Fruit fly (Drosophila melanogaster) whole organism, wandering third instar larva: ENCODE results near the gene Acp1.

Source experiments
- Abd-B ChIP-seq: fragments of >200 bp; optimal IDR thresholded peaks from 2 replicates; lab custom pipeline; 2017; ENCODE audit warnings: missing biosample characterization, missing genetic modification characterization
- CG32264 ChIP-seq: fragments of 200-800 bp; sonication (Bioruptor generic); optimal IDR thresholded peaks from 2 replicates; lab custom pipeline; 2016; ENCODE audit warnings: missing biosample characterization, missing genetic modification characterization
- CG9705 ChIP-seq: fragments of 200-800 bp; sonication (Bioruptor generic); optimal IDR thresholded peaks from 2 replicates; lab custom pipeline; 2018; ENCODE audit warnings: missing biosample characterization, mild to moderate bottlenecking, missing genetic modification characterization
- CrebA ChIP-seq: fragments of 200-800 bp; sonication (Bioruptor generic); optimal IDR thresholded peaks from 2 replicates; lab custom pipeline; 2016; ENCODE audit warnings: missing biosample characterization, mild to moderate bottlenecking, missing genetic modification characterization, borderline replicate concordance
- Dfd ChIP-seq: fragments of >200 bp; optimal IDR thresholded peaks from 2 replicates; lab custom pipeline; 2017; ENCODE audit warnings: missing biosample characterization, missing genetic modification characterization
- Dif ChIP-seq: fragments of 200-275, 200-300 bp; sonication (Bioruptor generic); optimal IDR thresholded peaks from 2 replicates; lab custom pipeline; 2018; ENCODE audit warnings: missing biosample characterization, missing genetic modification characterization; ENCODE audit not compliant: partially characterized antibody
- GATAd ChIP-seq: sonication (Bioruptor generic); optimal IDR thresholded peaks from 2 replicates; lab custom pipeline; 2016; ENCODE audit warnings: missing biosample characterization, missing genetic modification characterization
- HLH106 ChIP-seq: fragments of 200-800 bp; optimal IDR thresholded peaks from 3 replicates; lab custom pipeline; 2019; ENCODE audit warnings: missing biosample characterization, mild to moderate bottlenecking, missing genetic modification characterization, moderate library complexity
- Hnf4 ChIP-seq: fragments of 200-800 bp; sonication (Bioruptor generic); optimal IDR thresholded peaks from 2 replicates; lab custom pipeline; 2016; ENCODE audit warnings: missing biosample characterization, mild to moderate bottlenecking, missing genetic modification characterization
- Hr78 ChIP-seq: fragments of >200 bp; optimal IDR thresholded peaks from 2 replicates; lab custom pipeline; 2017; ENCODE audit warnings: missing biosample characterization, missing genetic modification characterization
- Hr83 ChIP-seq: fragments of 200-300 bp; sonication (Bioruptor generic); optimal IDR thresholded peaks from 2 replicates; lab custom pipeline; 2016; ENCODE audit warnings: missing biosample characterization, mild to moderate bottlenecking, missing genetic modification characterization, moderate library complexity; ENCODE audit not compliant: poor library complexity, severe bottlenecking
- Jra ChIP-seq: sonication (Bioruptor generic); optimal IDR thresholded peaks from 2 replicates; lab custom pipeline; 2016; ENCODE audit warnings: missing biosample characterization, missing genetic modification characterization
- Mio ChIP-seq: sonication (Bioruptor generic); optimal IDR thresholded peaks from 2 replicates; lab custom pipeline; 2016; ENCODE audit warnings: missing biosample characterization, missing genetic modification characterization
- Myc ChIP-seq: fragments of >200 bp; optimal IDR thresholded peaks from 2 replicates; lab custom pipeline; 2017
- N ChIP-seq: fragments of >200 bp; optimal IDR thresholded peaks from 2 replicates; lab custom pipeline; 2018; ENCODE audit warnings: missing biosample characterization, missing external identifiers, missing genetic modification characterization
- OdsH ChIP-seq: fragments of 200-800 bp; sonication (Bioruptor generic); optimal IDR thresholded peaks from 2 replicates; lab custom pipeline; 2016; ENCODE audit warnings: missing biosample characterization, mild to moderate bottlenecking, missing genetic modification characterization
- Rel ChIP-seq, 2 experiments: fragments of 200-800 bp; sonication (Bioruptor generic) in 1 of 2; optimal IDR thresholded peaks; 2 replicates in 1 of 2; 3 replicates in 1 of 2; lab custom pipeline; 2016 to 2019; ENCODE audit warnings: mild to moderate bottlenecking in 2 of 2, missing biosample characterization in 2 of 2, missing genetic modification characterization in 2 of 2, moderate library complexity in 1 of 2
- Sp1 ChIP-seq: fragments of 200-800 bp; sonication (Bioruptor generic); optimal IDR thresholded peaks from 3 replicates; lab custom pipeline; 2019; ENCODE audit warnings: missing biosample characterization, mild to moderate bottlenecking, missing genetic modification characterization, moderate library complexity
- Vsx2 ChIP-seq: fragments of 200-300, 225-300 bp; sonication (Bioruptor generic); optimal IDR thresholded peaks from 2 replicates; lab custom pipeline; 2018; ENCODE audit warnings: missing biosample characterization, missing genetic modification characterization; ENCODE audit not compliant: partially characterized antibody
- br ChIP-seq: fragments of 200-800 bp; sonication (Bioruptor generic); optimal IDR thresholded peaks from 2 replicates; lab custom pipeline; 2016; ENCODE audit warnings: missing biosample characterization, missing genetic modification characterization
- brk ChIP-seq: fragments of 200-800 bp; sonication (Bioruptor generic); optimal IDR thresholded peaks from 2 replicates; lab custom pipeline; 2016; ENCODE audit warnings: missing biosample characterization, mild to moderate bottlenecking, missing genetic modification characterization
- dl ChIP-seq, 2 experiments: fragments of 175-275, 200-275 bp in 1 of 2; fragments of 200-275 bp in 1 of 2; sonication (Bioruptor generic); optimal IDR thresholded peaks; lab custom pipeline; 2018; ENCODE audit warnings: mild to moderate bottlenecking in 2 of 2, missing biosample characterization in 2 of 2, missing genetic modification characterization in 2 of 2, moderate library complexity in 2 of 2; ENCODE audit not compliant: partially characterized antibody in 2 of 2, insufficient read depth in 1 of 2
- dmrt93B ChIP-seq: fragments of 200-800 bp; sonication (Bioruptor generic); optimal IDR thresholded peaks from 2 replicates; lab custom pipeline; 2018; ENCODE audit warnings: missing biosample characterization, mild to moderate bottlenecking, missing genetic modification characterization
- dsf ChIP-seq: sonication (Bioruptor generic); optimal IDR thresholded peaks from 2 replicates; lab custom pipeline; 2016; ENCODE audit warnings: missing biosample characterization, missing genetic modification characterization, borderline replicate concordance
- ey ChIP-seq: fragments of 200-800 bp; sonication (Bioruptor generic); optimal IDR thresholded peaks from 2 replicates; lab custom pipeline; 2016; ENCODE audit warnings: missing biosample characterization, missing genetic modification characterization
- foxo ChIP-seq, 2 experiments: fragments of 200-800 bp; sonication (Bioruptor generic); optimal IDR thresholded peaks; 2 replicates in 1 of 2; 3 replicates in 1 of 2; lab custom pipeline; 2016 to 2017; ENCODE audit warnings: missing biosample characterization in 2 of 2, missing genetic modification characterization in 2 of 2
- fru ChIP-seq: fragments of 200-800 bp; sonication (Bioruptor generic); optimal IDR thresholded peaks from 3 replicates; lab custom pipeline; 2016; ENCODE audit warnings: missing biosample characterization, mild to moderate bottlenecking, missing genetic modification characterization
- h ChIP-seq: fragments of 200-800 bp; sonication (Bioruptor generic); optimal IDR thresholded peaks from 3 replicates; lab custom pipeline; 2016; ENCODE audit warnings: missing biosample characterization, mild to moderate bottlenecking, missing genetic modification characterization
- jim ChIP-seq: fragments of 175-275, 200-325 bp; sonication (Bioruptor generic); optimal IDR thresholded peaks from 2 replicates; lab custom pipeline; 2016; ENCODE audit warnings: missing biosample characterization, mild to moderate bottlenecking, missing genetic modification characterization
- lola ChIP-seq: fragments of >200 bp; optimal IDR thresholded peaks from 2 replicates; lab custom pipeline; 2017; ENCODE audit warnings: missing biosample characterization, missing genetic modification characterization
- pan ChIP-seq: fragments of >200 bp; optimal IDR thresholded peaks from 2 replicates; lab custom pipeline; 2017
- psq ChIP-seq: fragments of 200-800 bp; sonication (Bioruptor generic); optimal IDR thresholded peaks from 3 replicates; lab custom pipeline; 2017; ENCODE audit warnings: missing biosample characterization, mild to moderate bottlenecking, missing genetic modification characterization, moderate library complexity
- rgr ChIP-seq: fragments of 200-800 bp; sonication (Bioruptor generic); optimal IDR thresholded peaks from 3 replicates; lab custom pipeline; 2016; ENCODE audit warnings: missing biosample characterization, mild to moderate bottlenecking, missing genetic modification characterization
- sage ChIP-seq: fragments of 200-800 bp; sonication (Bioruptor generic); optimal IDR thresholded peaks from 2 replicates; lab custom pipeline; 2016; ENCODE audit warnings: missing biosample characterization, mild to moderate bottlenecking, missing genetic modification characterization
- sv ChIP-seq: fragments of 200-800 bp; sonication (Bioruptor generic); optimal IDR thresholded peaks from 3 replicates; lab custom pipeline; 2016; ENCODE audit warnings: missing biosample characterization, missing genetic modification characterization
- tai ChIP-seq: sonication (Bioruptor generic); optimal IDR thresholded peaks from 2 replicates; lab custom pipeline; 2016; ENCODE audit warnings: missing biosample characterization, missing genetic modification characterization
- usp ChIP-seq: fragments of >200 bp; optimal IDR thresholded peaks from 2 replicates; lab custom pipeline; 2017; ENCODE audit warnings: missing biosample characterization, missing genetic modification characterization
- woc ChIP-seq: sonication (Bioruptor generic); optimal IDR thresholded peaks from 2 replicates; lab custom pipeline; 2016; ENCODE audit warnings: missing biosample characterization, mild to moderate bottlenecking, missing genetic modification characterization

The Acp1 gene

DNA sequence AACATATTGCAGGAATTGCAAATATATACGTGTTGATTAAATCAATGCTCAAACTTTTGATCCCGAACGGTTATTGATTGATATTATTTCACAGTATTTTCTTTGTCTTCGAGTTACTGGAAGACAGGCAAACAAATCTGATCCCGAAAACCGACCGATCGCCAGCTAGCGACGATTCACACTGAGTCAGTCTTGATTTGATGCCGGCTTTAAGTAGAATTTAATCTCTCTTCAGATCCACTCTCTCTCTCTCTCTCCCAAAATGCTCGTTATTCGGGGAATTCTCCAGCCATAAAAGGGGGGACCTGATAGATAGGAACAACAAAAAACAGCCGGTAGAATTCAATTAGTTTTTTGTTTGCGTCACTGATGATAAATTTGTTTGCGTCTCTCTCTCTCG is 39.9 kb downstream of the Acp1 start, which contains the start of gene Tep2:
Tep2 (minus strand) TSS at position 185 of the 400 bp plus-strand sequence.
- TF ChIP-seq woc (GFP tag; lab: Kevin White, UChicago) (no peak), pan (lab: Kevin White, UChicago) (no peak), HLH106 (tag; lab: Kevin White, UChicago) (no peak), CG9705 (GFP tag; lab: Kevin White, UChicago) (no peak), Hr78 (no peak), dmrt93B (GFP tag; lab: Kevin White, UChicago) (no peak), br (GFP tag; lab: Kevin White, UChicago) (no peak), sage (GFP tag; lab: Kevin White, UChicago) (no peak), CG32264 (no peak), Hnf4 (GFP tag; lab: Kevin White, UChicago) (no peak), Dfd (GFP tag; lab: Kevin White, UChicago) (no peak), CrebA (GFP tag; lab: Kevin White, UChicago) (no peak), N (GFP tag; lab: Kevin White, UChicago) (no peak), h (GFP tag; lab: Kevin White, UChicago) (peak; percentile 26), jim (GFP tag; lab: Kevin White, UChicago) (no peak), dsf (GFP tag; lab: Kevin White, UChicago) (no peak), Rel (GFP tag; optimal IDR thresholded peaks at IDR 0.05; lab: Kevin White, UChicago) (no peak), Rel (tag; optimal IDR thresholded peaks at IDR 0.05; lab: Kevin White, UChicago) (peak; percentile 96), fru (peak; percentile 43), Dif (GFP tag; lab: Kevin White, UChicago) (peak; percentile 71), GATAd (GFP tag; lab: Kevin White, UChicago) (no peak), Sp1 (GFP tag; lab: Kevin White, UChicago) (no peak), Vsx2 (GFP tag; lab: Kevin White, UChicago) (no peak), usp (GFP tag; lab: Kevin White, UChicago) (no peak), sv (GFP tag; lab: Kevin White, UChicago) (no peak), brk (GFP tag; lab: Kevin White, UChicago) (no peak), OdsH (GFP tag; lab: Kevin White, UChicago) (no peak), Abd-B (GFP tag; lab: Kevin White, UChicago) (no peak), Myc (lab: Kevin White, UChicago) (no peak), dl (GFP tag; optimal IDR thresholded peaks at IDR 0.05; lab: Kevin White, UChicago; ENCODE audit: insufficient read depth in 1 of 2, partially characterized antibody in 2 of 2) (peak; percentile 47 to 58), foxo (GFP tag; optimal IDR thresholded peaks at IDR 0.05; lab: Kevin White, UChicago) (no peak), Jra (GFP tag; lab: Kevin White, UChicago) (peak; percentile 58), ey (GFP tag; lab: Kevin White, UChicago) (no peak), lola (GFP tag; lab: Kevin White, UChicago) (no peak), rgr (GFP tag; lab: Kevin White, UChicago) (peak; percentile 36), tai (no peak), Mio (GFP tag; lab: Kevin White, UChicago) (no peak), Hr83 (peak; percentile 2), psq (GFP tag; lab: Kevin White, UChicago) (no peak)
- TF ChIP-seq, all 38 proteins: peak for 8

DNA sequence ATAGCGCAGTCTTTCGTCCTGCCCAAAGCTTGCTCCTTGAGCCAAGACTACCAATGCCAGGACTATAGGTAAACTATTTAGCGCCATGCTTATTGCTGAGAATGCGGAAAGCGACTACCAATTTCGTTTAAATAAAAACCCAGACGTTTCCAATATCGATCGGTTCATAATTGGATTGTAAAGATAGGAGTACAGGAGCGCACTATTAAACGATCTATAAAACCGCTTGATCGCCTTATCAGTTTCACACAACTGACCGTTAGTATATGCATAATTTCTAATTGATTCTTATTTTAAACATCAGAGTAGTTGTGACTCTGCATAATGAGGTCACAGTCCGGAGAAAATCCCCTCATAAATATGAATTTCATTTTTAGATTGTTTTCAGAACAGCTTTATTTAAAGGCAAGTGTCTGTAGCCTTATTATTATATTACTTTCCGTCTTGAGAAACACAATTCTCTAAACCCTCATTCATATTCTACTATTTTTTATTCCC is 48.7 kb downstream of the Acp1 start, which contains the start of the genes CG7025 and CG43235:
CG7025 (minus strand) TSS at position 101 of the 498 bp plus-strand sequence.
CG43235 (plus strand) TSS at position 448 of the 498 bp plus-strand sequence.
- TF ChIP-seq woc (GFP tag; lab: Kevin White, UChicago) (no peak), Dif (GFP tag; lab: Kevin White, UChicago) (no peak), jim (GFP tag; lab: Kevin White, UChicago) (no peak), Sp1 (GFP tag; lab: Kevin White, UChicago) (no peak), pan (lab: Kevin White, UChicago) (no peak), dmrt93B (GFP tag; lab: Kevin White, UChicago) (no peak), Mio (GFP tag; lab: Kevin White, UChicago) (no peak), sage (GFP tag; lab: Kevin White, UChicago) (no peak), lola (GFP tag; lab: Kevin White, UChicago) (no peak), Vsx2 (GFP tag; lab: Kevin White, UChicago) (no peak), Hnf4 (GFP tag; lab: Kevin White, UChicago) (no peak), dsf (GFP tag; lab: Kevin White, UChicago) (no peak), tai (no peak), psq (GFP tag; lab: Kevin White, UChicago) (no peak), Abd-B (GFP tag; lab: Kevin White, UChicago) (no peak), Rel (GFP tag; optimal IDR thresholded peaks at IDR 0.05; lab: Kevin White, UChicago) (no peak), Rel (tag; optimal IDR thresholded peaks at IDR 0.05; lab: Kevin White, UChicago) (no peak), Myc (lab: Kevin White, UChicago) (no peak), OdsH (GFP tag; lab: Kevin White, UChicago) (no peak), CG32264 (no peak), Jra (GFP tag; lab: Kevin White, UChicago) (no peak)
- TF ChIP-seq, all 38 proteins: peak for 0
